Fruit fly (Drosophila melanogaster): ENCODE data around the gene CG9109.

The CG9109 gene

dm6 chr2L:6000065-6000464 lies 34.2 kb downstream of the CG9109 start, which contains the start of gene Tsp26A (continued):
- TF ChIP-seq CG2875 (GFP tag; optimal IDR thresholded peaks at IDR 0.05) = no peak
- no peak for TF ChIP-seq ATbp (GFP tag; optimal IDR thresholded peaks at IDR 0.05)
- no peak for TF ChIP-seq jumu (GFP tag; optimal IDR thresholded peaks at IDR 0.05)
- TF ChIP-seq CG12071 (GFP tag; optimal IDR thresholded peaks at IDR 0.05) = no peak
- TF ChIP-seq CG34376 (GFP tag; optimal IDR thresholded peaks at IDR 0.05) = no peak
- TF ChIP-seq trh (GFP tag; optimal IDR thresholded peaks at IDR 0.05) = no peak
- no peak for TF ChIP-seq slbo (GFP tag; IDR thresholded peaks at IDR 0.05)
- no peak for TF ChIP-seq klu (GFP tag; IDR thresholded peaks at IDR 0.05)
- peak; percentile 78 for TF ChIP-seq MESR4 (GFP tag; optimal IDR thresholded peaks at IDR 0.05)
- TF ChIP-seq CG9797 (GFP tag; optimal IDR thresholded peaks at IDR 0.05) = peak; percentile 40
- no peak for TF ChIP-seq bab2 (GFP tag; optimal IDR thresholded peaks at IDR 0.05)
- no peak for TF ChIP-seq CG12299 (tag; optimal IDR thresholded peaks at IDR 0.05)
- TF ChIP-seq fd3F (GFP tag; optimal IDR thresholded peaks at IDR 0.05) = no peak
- no peak for TF ChIP-seq ara (GFP tag; IDR thresholded peaks at IDR 0.05)
- no peak for TF ChIP-seq CG6683 (GFP tag; optimal IDR thresholded peaks at IDR 0.05)
- TF ChIP-seq eve (GFP tag; optimal IDR thresholded peaks at IDR 0.05) = no peak
- no peak for TF ChIP-seq CG16813 (GFP tag; IDR thresholded peaks at IDR 0.05; ENCODE audit: partially characterized antibody)
- no peak for TF ChIP-seq org-1 (GFP tag; optimal IDR thresholded peaks at IDR 0.05)
- no peak for TF ChIP-seq CG10366 (GFP tag; IDR thresholded peaks at IDR 0.05)
- TF ChIP-seq hth (optimal IDR thresholded peaks at IDR 0.05) = no peak
- TF ChIP-seq grau (tag; optimal IDR thresholded peaks at IDR 0.05) = no peak
- TF ChIP-seq ro (GFP tag; IDR thresholded peaks at IDR 0.05) = no peak
- TF ChIP-seq Asciz (GFP tag; optimal IDR thresholded peaks at IDR 0.05) = no peak
- no peak for TF ChIP-seq CG3995 (GFP tag; optimal IDR thresholded peaks at IDR 0.05)
- TF ChIP-seq gce (GFP tag; IDR thresholded peaks at IDR 0.05) = no peak
- TF ChIP-seq zfh1 (GFP tag; IDR thresholded peaks at IDR 0.05) = peak; percentile 27; the same call in 1 of the 3 replicates
- no peak for TF ChIP-seq ttk (GFP tag; IDR thresholded peaks at IDR 0.05)
- 0 out of 2 replicates have a peak, but pooled peaks have one; percentile 16 for TF ChIP-seq ranshi (GFP tag; IDR thresholded peaks at IDR 0.05)
- TF ChIP-seq NfI (GFP tag; optimal IDR thresholded peaks at IDR 0.05) = no peak
- no peak for TF ChIP-seq CG10209 (GFP tag; optimal IDR thresholded peaks at IDR 0.05)
- no peak for TF ChIP-seq CG2199 (GFP tag; IDR thresholded peaks at IDR 0.05)
- no peak for TF ChIP-seq CG7839 (tag; optimal IDR thresholded peaks at IDR 0.05)
- no peak for TF ChIP-seq toy (GFP tag; IDR thresholded peaks at IDR 0.05)
- TF ChIP-seq CG11696 (GFP tag; IDR thresholded peaks at IDR 0.05) = no peak
- peak; percentile 62 for TF ChIP-seq Med (GFP tag)

- peak; percentile 57 for TF ChIP-seq Atf6 (GFP tag; IDR thresholded peaks at IDR 0.05)
- TF ChIP-seq E2f1 (GFP tag; IDR thresholded peaks at IDR 0.05) = 0 out of 2 replicates have a peak, but pooled peaks have one; percentile 26
- 0 out of 2 replicates have a peak, but pooled peaks have one; percentile 14 for TF ChIP-seq CG6689 (GFP tag; IDR thresholded peaks at IDR 0.05)
- no peak for TF ChIP-seq btn (GFP tag; optimal IDR thresholded peaks at IDR 0.05)
- TF ChIP-seq HLHmδ (GFP tag; optimal IDR thresholded peaks at IDR 0.05) = peak; percentile 63
- peak; percentile 62 for TF ChIP-seq caup (GFP tag; optimal IDR thresholded peaks at IDR 0.05; ENCODE audit: severe bottlenecking)
- TF ChIP-seq Aef1 (GFP tag; IDR thresholded peaks at IDR 0.05) = no peak
- TF ChIP-seq pho (GFP tag; optimal IDR thresholded peaks at IDR 0.05) = peak; percentile 42
- no peak for TF ChIP-seq Tbp (GFP tag; optimal IDR thresholded peaks at IDR 0.05)
- TF ChIP-seq Dp (GFP tag; optimal IDR thresholded peaks at IDR 0.05) = peak; percentile 60
- TF ChIP-seq gfzf (GFP tag; optimal IDR thresholded peaks at IDR 0.05) = peak; percentile 84
- no peak for TF ChIP-seq Dip2 (GFP tag; IDR thresholded peaks at IDR 0.05)
- peak; percentile 88 for TF ChIP-seq ftz-f1 (GFP tag; optimal IDR thresholded peaks at IDR 0.05)
- no peak for TF ChIP-seq ash1 (GFP tag; optimal IDR thresholded peaks at IDR 0.05)
- TF ChIP-seq CG15269 (tag; optimal IDR thresholded peaks at IDR 0.05) = no peak
- TF ChIP-seq insv (GFP tag; optimal IDR thresholded peaks at IDR 0.05) = peak in 1 of 2 experiments; percentile 27
- peak; percentile 32; the same call in 1 of the 2 replicates for TF ChIP-seq Bgb (GFP tag; IDR thresholded peaks at IDR 0.05; ENCODE audit: partially characterized antibody)
- TF ChIP-seq Hmr (GFP tag; optimal IDR thresholded peaks at IDR 0.05) = peak; percentile 54
- TF ChIP-seq ase (GFP tag; IDR thresholded peaks at IDR 0.05) = no peak
These were observed 35.0 kb downstream of the CG9109 start, which contains the start of gene Kdm5 for dm6 chr2L:5999247-5999646. Gene Kdm5, minus strand, starts transcription at chr2L:5999501.
